Fruit fly (Drosophila melanogaster): Measurements from ENCODE around the gene Amnionless.

The Amnionless gene

dm6 chr2L:309177-309576 lies 20.2 kb upstream of the Amnionless start (continued):
- TF ChIP-seq chn (GFP tag; optimal IDR thresholded peaks at IDR 0.05): no peak
- peak; percentile 12; the same call in 1 of the 2 replicates for TF ChIP-seq vvl (GFP tag; IDR thresholded peaks at IDR 0.05)
- no peak for TF ChIP-seq D19A (tag; optimal IDR thresholded peaks at IDR 0.05)
- TF ChIP-seq nerfin-1 (tag; optimal IDR thresholded peaks at IDR 0.05): no peak
- no peak for TF ChIP-seq run (tag; optimal IDR thresholded peaks at IDR 0.05)
- TF ChIP-seq Dip3 (GFP tag; optimal IDR thresholded peaks at IDR 0.05): peak; percentile 16
- TF ChIP-seq PHDP (tag; optimal IDR thresholded peaks at IDR 0.05): peak; percentile 30
- no peak for TF ChIP-seq yki (optimal IDR thresholded peaks at IDR 0.05)
- TF ChIP-seq hkb (optimal IDR thresholded peaks at IDR 0.05): no peak
- no peak for TF ChIP-seq hkb (GFP tag; IDR thresholded peaks at IDR 0.05)
- TF ChIP-seq Sox102F (GFP tag; optimal IDR thresholded peaks at IDR 0.05): peak; percentile 35
- TF ChIP-seq Nf-YC (tag; optimal IDR thresholded peaks at IDR 0.05): no peak
- no peak for TF ChIP-seq dati (GFP tag; IDR thresholded peaks at IDR 0.05)
- TF ChIP-seq CG12942 (GFP tag; optimal IDR thresholded peaks at IDR 0.05): no peak
- no peak for TF ChIP-seq HmgD (GFP tag; optimal IDR thresholded peaks at IDR 0.05)
- no peak for TF ChIP-seq CG6683 (GFP tag; optimal IDR thresholded peaks at IDR 0.05)
- TF ChIP-seq Eip74EF (GFP tag; optimal IDR thresholded peaks at IDR 0.05): no peak
- TF ChIP-seq tna (GFP tag; IDR thresholded peaks at IDR 0.05; ENCODE audit: partially characterized antibody): no peak
- no peak for TF ChIP-seq Hr78 (GFP tag; optimal IDR thresholded peaks at IDR 0.05)
- no peak for TF ChIP-seq CG9817 (tag; optimal IDR thresholded peaks at IDR 0.05)
- no peak for TF ChIP-seq BtbVII (GFP tag; optimal IDR thresholded peaks at IDR 0.05)
- TF ChIP-seq Antp (GFP tag; optimal IDR thresholded peaks at IDR 0.05): no peak
- no peak for TF ChIP-seq CG5953 (GFP tag; IDR thresholded peaks at IDR 0.05)
- no peak for TF ChIP-seq crc (GFP tag; optimal IDR thresholded peaks at IDR 0.05)
- peak; percentile 17 for TF ChIP-seq zfh2 (GFP tag; optimal IDR thresholded peaks at IDR 0.05)
- TF ChIP-seq CG5245 (GFP tag; optimal IDR thresholded peaks at IDR 0.05): no peak
- TF ChIP-seq Fer3 (tag; optimal IDR thresholded peaks at IDR 0.05): no peak
- TF ChIP-seq eyg (GFP tag; optimal IDR thresholded peaks at IDR 0.05): no peak
- no peak for TF ChIP-seq CG30020 (tag; optimal IDR thresholded peaks at IDR 0.05)
- no peak for TF ChIP-seq CG12744 (GFP tag; optimal IDR thresholded peaks at IDR 0.05)
- TF ChIP-seq Awh (GFP tag; IDR thresholded peaks at IDR 0.05): no peak
- no peak for TF ChIP-seq CG6813 (GFP tag; optimal IDR thresholded peaks at IDR 0.05)
- TF ChIP-seq disco-r (GFP tag; optimal IDR thresholded peaks at IDR 0.05): no peak
- TF ChIP-seq CG8388 (GFP tag; optimal IDR thresholded peaks at IDR 0.05): no peak
- TF ChIP-seq CG7372 (GFP tag; IDR thresholded peaks at IDR 0.05): no peak
- no peak for TF ChIP-seq D (optimal IDR thresholded peaks at IDR 0.05)
- TF ChIP-seq D (GFP tag; optimal IDR thresholded peaks at IDR 0.05): no peak
- no peak for TF ChIP-seq CG15696 (tag; optimal IDR thresholded peaks at IDR 0.05)
- no peak for TF ChIP-seq exex (tag; optimal IDR thresholded peaks at IDR 0.05)
- no peak for TF ChIP-seq CG13775 (GFP tag; optimal IDR thresholded peaks at IDR 0.05)
- no peak for TF ChIP-seq CG2889 (GFP tag; IDR thresholded peaks at IDR 0.05)
- no peak for TF ChIP-seq usp (GFP tag; optimal IDR thresholded peaks at IDR 0.05)
- no peak for TF ChIP-seq CG13624 (GFP tag; optimal IDR thresholded peaks at IDR 0.05)
- no peak for TF ChIP-seq CG2202 (tag; optimal IDR thresholded peaks at IDR 0.05)
- TF ChIP-seq CG33557 (GFP tag; optimal IDR thresholded peaks at IDR 0.05): no peak
- no peak for TF ChIP-seq CG16813 (GFP tag; IDR thresholded peaks at IDR 0.05; ENCODE audit: partially characterized antibody)
- TF ChIP-seq HLHmδ (GFP tag; optimal IDR thresholded peaks at IDR 0.05): no peak
- TF ChIP-seq CG12104 (GFP tag; optimal IDR thresholded peaks at IDR 0.05): no peak
- no peak for TF ChIP-seq btn (GFP tag; optimal IDR thresholded peaks at IDR 0.05)
- TF ChIP-seq hbn (GFP tag; IDR thresholded peaks at IDR 0.05; ENCODE audit: partially characterized antibody): no peak
- no peak for TF ChIP-seq bcd (GFP tag; optimal IDR thresholded peaks at IDR 0.05)
- no peak for TF ChIP-seq Blimp-1 (GFP tag; optimal IDR thresholded peaks at IDR 0.05)
